Fruit fly (Drosophila melanogaster): ENCODE measurements around the gene CG15739.

dm6 chrX:11868866-11869265, 4.3 kb upstream of the CG15739 start, which contains the start of the genes Nrd1 and CG1847:
- TF ChIP-seq Oaz (GFP tag; IDR thresholded peaks at IDR 0.05) (no peak), fd96Cb (tag; optimal IDR thresholded peaks at IDR 0.05) (no peak), shn (GFP tag; optimal IDR thresholded peaks at IDR 0.05) (no peak), H2.0 (GFP tag; IDR thresholded peaks at IDR 0.05) (no peak), CG5180 (GFP tag; optimal IDR thresholded peaks at IDR 0.05) (no peak), CG3995 (GFP tag; optimal IDR thresholded peaks at IDR 0.05) (no peak), CG2202 (tag; optimal IDR thresholded peaks at IDR 0.05) (no peak), stwl (tag; optimal IDR thresholded peaks at IDR 0.05) (peak; percentile 75), CG15479 (GFP tag; optimal IDR thresholded peaks at IDR 0.05) (no peak), gcm (GFP tag; optimal IDR thresholded peaks at IDR 0.05) (no peak), Bteb2 (GFP tag; optimal IDR thresholded peaks at IDR 0.05) (no peak)

All from whole organism, embryonic.